Fruit fly (Drosophila melanogaster) whole organism, embryonic: ENCODE results near the gene ninaG.

ENCODE experiments used
- Adf1 ChIP-seq: fragments of 200-800 bp; sonication (Bioruptor generic); IDR thresholded peaks from 2 replicates; pipeline ENCODE4 v1.3.6; 2022; ENCODE audit warnings: missing biosample characterization, missing genetic modification characterization
- B-H2 ChIP-seq: fragments of 200-800 bp; sonication (Bioruptor generic); optimal IDR thresholded peaks from 2 replicates; lab custom pipeline; 2018; ENCODE audit warnings: missing biosample characterization, mild to moderate bottlenecking, missing genetic modification characterization
- BEAF-32 ChIP-seq: fragments of 200-800 bp; sonication (Bioruptor generic); optimal IDR thresholded peaks from 3 replicates; lab custom pipeline; 2017; ENCODE audit warnings: missing biosample characterization, missing genetic modification characterization, mild to moderate bottlenecking, moderate library complexity, missing genetic modification reagents
- Bdp1 ChIP-seq: fragments of 200-800 bp; sonication (Bioruptor generic); optimal IDR thresholded peaks from 3 replicates; lab custom pipeline; 2016; ENCODE audit warnings: missing biosample characterization, missing genetic modification characterization
- CG10267 ChIP-seq: fragments of 200-800 bp; sonication (Bioruptor generic); optimal IDR thresholded peaks from 2 replicates; lab custom pipeline; 2018; ENCODE audit warnings: missing biosample characterization, mild to moderate bottlenecking, missing genetic modification characterization, moderate library complexity
- CG12659 ChIP-seq: fragments of 200-800 bp; sonication (Bioruptor generic); optimal IDR thresholded peaks from 3 replicates; lab custom pipeline; 2017; ENCODE audit warnings: mild to moderate bottlenecking, missing biosample characterization, missing genetic modification reagents, missing genetic modification characterization
- CG12942 ChIP-seq: fragments of 200-800 bp; sonication (Bioruptor generic); optimal IDR thresholded peaks from 3 replicates; lab custom pipeline; 2016; ENCODE audit warnings: missing biosample characterization, missing genetic modification characterization
- CG13894 ChIP-seq: fragments of 200-800 bp; sonication (Bioruptor generic); optimal IDR thresholded peaks from 3 replicates; lab custom pipeline; 2018; ENCODE audit warnings: missing biosample characterization, mild to moderate bottlenecking, missing genetic modification characterization, moderate library complexity
- CG14050 ChIP-seq: fragments of 200-800 bp; sonication (Bioruptor generic); IDR thresholded peaks from 3 replicates; pipeline ENCODE4 v1.3.6; 2022; ENCODE audit warnings: missing biosample characterization, missing genetic modification characterization
- CG14667 ChIP-seq: fragments of 200-800 bp; sonication (Bioruptor generic); IDR thresholded peaks from 2 replicates; pipeline ENCODE4 v1.3.6; 2022; ENCODE audit warnings: missing biosample characterization, missing genetic modification characterization
- CG15514 ChIP-seq: fragments of 200-800 bp; sonication (Bioruptor generic); optimal IDR thresholded peaks from 3 replicates; lab custom pipeline; 2017; ENCODE audit warnings: missing biosample characterization, missing genetic modification characterization, mild to moderate bottlenecking, moderate library complexity, missing genetic modification reagents
- CG17568 ChIP-seq: fragments of 200-800 bp; sonication (Bioruptor generic); optimal IDR thresholded peaks from 2 replicates; lab custom pipeline; 2018; ENCODE audit warnings: missing biosample characterization, mild to moderate bottlenecking, missing genetic modification characterization, moderate library complexity
- CG18262 ChIP-seq: fragments of 200-800 bp; optimal IDR thresholded peaks from 3 replicates; lab custom pipeline; 2019; ENCODE audit warnings: missing biosample characterization, mild to moderate bottlenecking, missing genetic modification characterization, moderate library complexity
- CG2120 ChIP-seq: fragments of 200-800 bp; sonication (Bioruptor generic); optimal IDR thresholded peaks from 3 replicates; lab custom pipeline; 2016; ENCODE audit warnings: missing biosample characterization, missing genetic modification characterization
- CG2199 ChIP-seq: fragments of 200-800 bp; sonication (Bioruptor generic); IDR thresholded peaks from 3 replicates; pipeline ENCODE4 v1.3.6; 2022; ENCODE audit warnings: missing biosample characterization, missing genetic modification characterization
- CG3995 ChIP-seq: fragments of 200-800 bp; sonication (Bioruptor generic); optimal IDR thresholded peaks from 3 replicates; lab custom pipeline; 2016; ENCODE audit warnings: missing biosample characterization, missing genetic modification characterization
- CG7271 ChIP-seq: fragments of 200-800 bp; sonication (Bioruptor generic); optimal IDR thresholded peaks from 2 replicates; lab custom pipeline; 2018; ENCODE audit warnings: missing biosample characterization, mild to moderate bottlenecking, missing genetic modification characterization, moderate library complexity
- CG7357 ChIP-seq: fragments of 200-800 bp; sonication (Bioruptor generic); IDR thresholded peaks from 3 replicates; pipeline ENCODE4 v1.3.6; 2022; ENCODE audit warnings: missing biosample characterization, missing genetic modification characterization
- CG7928 ChIP-seq: fragments of 200-800 bp; sonication (Bioruptor generic); optimal IDR thresholded peaks from 2 replicates; lab custom pipeline; 2017; ENCODE audit warnings: missing biosample characterization, mild to moderate bottlenecking, missing genetic modification characterization
- CG9437 ChIP-seq: fragments of 200-800 bp; sonication (Bioruptor generic); optimal IDR thresholded peaks from 2 replicates; lab custom pipeline; 2018; ENCODE audit warnings: missing biosample characterization, mild to moderate bottlenecking, missing genetic modification characterization
- CTCF ChIP-seq: fragments of 200-800 bp; sonication (Bioruptor generic); optimal IDR thresholded peaks from 2 replicates; lab custom pipeline; 2017; ENCODE audit warnings: missing biosample characterization, mild to moderate bottlenecking, missing genetic modification characterization, moderate library complexity
- CoRest ChIP-seq: fragments of 200-800 bp; sonication (Bioruptor generic); optimal IDR thresholded peaks from 3 replicates; lab custom pipeline; 2018; ENCODE audit warnings: missing biosample characterization, mild to moderate bottlenecking, missing genetic modification characterization, moderate library complexity
- Dp ChIP-seq: fragments of 200-800 bp; sonication (Bioruptor generic); optimal IDR thresholded peaks from 2 replicates; lab custom pipeline; 2018; ENCODE audit warnings: missing biosample characterization, mild to moderate bottlenecking, missing genetic modification characterization, moderate library complexity
- Drgx ChIP-seq: fragments of 200-800 bp; sonication (Bioruptor generic); IDR thresholded peaks from 2 replicates; pipeline ENCODE4 v1.3.6; 2022; ENCODE audit warnings: missing biosample characterization, missing genetic modification characterization
- Ets65A ChIP-seq: fragments of 200-800 bp; sonication (Bioruptor generic); peaks from one replicate; lab custom pipeline; 2016; ENCODE audit warnings: missing biosample characterization, missing genetic modification characterization
- Fer1 ChIP-seq: fragments of 200-800 bp; sonication (Bioruptor generic); optimal IDR thresholded peaks from 2 replicates; lab custom pipeline; 2017; ENCODE audit warnings: missing biosample characterization, mild to moderate bottlenecking, missing genetic modification characterization
- H2.0 ChIP-seq: fragments of 200-800 bp; sonication (Bioruptor generic); IDR thresholded peaks from 2 replicates; pipeline ENCODE4 v1.3.6; 2022; ENCODE audit warnings: missing biosample characterization, missing genetic modification characterization
- HLH4C ChIP-seq: fragments of 200-800 bp; sonication (Bioruptor generic); IDR thresholded peaks from 3 replicates; pipeline ENCODE4 v1.3.6; 2022; ENCODE audit warnings: missing biosample characterization, missing genetic modification characterization; ENCODE audit not compliant: partially characterized antibody
- MBD-R2 ChIP-seq: fragments of 200-800 bp; sonication (Bioruptor generic); IDR thresholded peaks from 2 replicates; pipeline ENCODE4 v1.3.6; 2022; ENCODE audit warnings: missing biosample characterization, missing genetic modification characterization
- Max ChIP-seq: fragments of 200-800 bp; sonication (Bioruptor generic); optimal IDR thresholded peaks from 2 replicates; lab custom pipeline; 2016; ENCODE audit warnings: missing biosample characterization, mild to moderate bottlenecking, missing genetic modification characterization
- Oaz ChIP-seq: fragments of 200-800 bp; sonication (Bioruptor generic); IDR thresholded peaks from 2 replicates; pipeline ENCODE4 v1.3.6; 2022; ENCODE audit warnings: missing biosample characterization, missing genetic modification characterization
- PHDP ChIP-seq: fragments of 200-800 bp; sonication (Bioruptor generic); optimal IDR thresholded peaks from 3 replicates; lab custom pipeline; 2018; ENCODE audit warnings: missing biosample characterization, mild to moderate bottlenecking, missing genetic modification characterization, moderate library complexity
- Spps ChIP-seq: fragments of 200-800 bp; sonication (Bioruptor generic); optimal IDR thresholded peaks from 2 replicates; lab custom pipeline; 2018; ENCODE audit warnings: missing biosample characterization, mild to moderate bottlenecking, missing genetic modification characterization
- Taf1 ChIP-seq: fragments of 200-800 bp; sonication (Bioruptor generic); IDR thresholded peaks from 2 replicates; pipeline ENCODE4 v1.3.6; 2022; ENCODE audit warnings: missing biosample characterization, missing genetic modification characterization
- Tbp ChIP-seq: fragments of >200 bp; optimal IDR thresholded peaks from 2 replicates; lab custom pipeline; 2018; ENCODE audit warnings: missing biosample characterization, missing genetic modification characterization
- Vsx1 ChIP-seq: fragments of 200-800 bp; sonication (Bioruptor generic); optimal IDR thresholded peaks from 2 replicates; lab custom pipeline; 2017; ENCODE audit warnings: missing biosample characterization, mild to moderate bottlenecking, missing genetic modification characterization, missing genetic modification reagents
- aop ChIP-seq: fragments of 200-800 bp; sonication (Bioruptor generic); IDR thresholded peaks from 2 replicates; pipeline ENCODE4 v1.3.6; 2022; ENCODE audit warnings: missing biosample characterization, missing genetic modification characterization
- btn ChIP-seq: fragments of 200-800 bp; sonication (Bioruptor generic); optimal IDR thresholded peaks from 2 replicates; lab custom pipeline; 2016; ENCODE audit warnings: missing biosample characterization, missing genetic modification characterization
- chinmo ChIP-seq: fragments of 200-800 bp; sonication (Bioruptor generic); IDR thresholded peaks from 4 replicates; pipeline ENCODE4 v1.3.6; 2022; ENCODE audit warnings: missing biosample characterization, missing genetic modification characterization; ENCODE audit not compliant: partially characterized antibody
- chm ChIP-seq: fragments of 200-800 bp; sonication (Bioruptor generic); IDR thresholded peaks from 2 replicates; pipeline ENCODE4 v1.3.6; 2022; ENCODE audit warnings: missing biosample characterization, missing genetic modification characterization
- en ChIP-seq: fragments of 200-800 bp; sonication (Bioruptor generic); optimal IDR thresholded peaks from 2 replicates; lab custom pipeline; 2016; ENCODE audit warnings: missing biosample characterization, missing genetic modification characterization
- eve ChIP-seq, 2 experiments: fragments of >200 bp; optimal IDR thresholded peaks; 2 replicates each; lab custom pipeline; 2017; ENCODE audit warnings: missing biosample characterization in 2 of 2, missing genetic modification characterization in 2 of 2
- h ChIP-seq: fragments of >200 bp; optimal IDR thresholded peaks from 2 replicates; lab custom pipeline; 2017
- insv ChIP-seq, 2 experiments: fragments of 200-800 bp; sonication (Bioruptor generic); optimal IDR thresholded peaks; 3 replicates each; lab custom pipeline; 2016 to 2018; ENCODE audit warnings: missing biosample characterization in 2 of 2, missing genetic modification characterization in 2 of 2
- kni ChIP-seq: fragments of 200-800 bp; sonication (Bioruptor generic); optimal IDR thresholded peaks from 3 replicates; lab custom pipeline; 2017; ENCODE audit warnings: mild to moderate bottlenecking, missing biosample characterization, missing genetic modification reagents, missing genetic modification characterization
- lilli ChIP-seq: fragments of 200-800 bp; sonication (Bioruptor generic); optimal IDR thresholded peaks from 3 replicates; lab custom pipeline; 2016; ENCODE audit warnings: missing biosample characterization, missing genetic modification characterization
- pfk ChIP-seq: fragments of 200-800 bp; sonication (Bioruptor generic); optimal IDR thresholded peaks from 2 replicates; lab custom pipeline; 2018; ENCODE audit warnings: missing biosample characterization, mild to moderate bottlenecking, missing genetic modification characterization, moderate library complexity
- slp2 ChIP-seq: fragments of 200-800 bp; sonication (Bioruptor generic); optimal IDR thresholded peaks from 2 replicates; lab custom pipeline; 2016; ENCODE audit warnings: missing biosample characterization, missing genetic modification characterization
- sob ChIP-seq: fragments of 200-800 bp; sonication (Bioruptor generic); IDR thresholded peaks from 2 replicates; pipeline ENCODE4 v1.3.6; 2022; ENCODE audit warnings: missing biosample characterization, missing genetic modification characterization
- tna ChIP-seq: fragments of 200-800 bp; sonication (Bioruptor generic); IDR thresholded peaks from 2 replicates; pipeline ENCODE4 v1.3.6; 2022; ENCODE audit warnings: missing biosample characterization, missing genetic modification characterization; ENCODE audit not compliant: partially characterized antibody
- trem ChIP-seq: fragments of 200-800 bp; optimal IDR thresholded peaks from 3 replicates; lab custom pipeline; 2019; ENCODE audit warnings: missing biosample characterization, mild to moderate bottlenecking, missing genetic modification characterization, moderate library complexity

The ninaG gene

DNA sequence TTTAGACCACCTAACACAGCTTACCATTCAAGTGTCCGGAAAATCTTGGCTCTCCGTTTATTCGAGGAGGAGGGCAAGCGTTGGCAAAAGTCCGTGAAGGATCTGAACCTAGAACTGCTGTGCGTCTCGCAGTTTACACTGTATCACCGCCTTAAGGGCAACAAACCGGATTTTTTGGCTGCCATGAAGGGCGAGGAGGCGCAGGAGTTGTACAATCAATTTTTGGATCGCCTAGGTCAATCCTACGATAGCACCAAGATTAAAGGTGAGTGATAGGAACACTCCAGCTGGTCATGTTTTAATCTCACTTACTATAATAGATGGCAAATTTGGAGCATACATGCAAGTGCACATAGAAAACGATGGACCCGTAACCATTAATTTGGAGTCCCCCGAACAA, 8.8 kb upstream of the ninaG start:
- TF ChIP-seq Ets65A (GFP tag; lab: Kevin White, UChicago) (peak; percentile 58), CoRest (tag; lab: Kevin White, UChicago) (no peak)

DNA sequence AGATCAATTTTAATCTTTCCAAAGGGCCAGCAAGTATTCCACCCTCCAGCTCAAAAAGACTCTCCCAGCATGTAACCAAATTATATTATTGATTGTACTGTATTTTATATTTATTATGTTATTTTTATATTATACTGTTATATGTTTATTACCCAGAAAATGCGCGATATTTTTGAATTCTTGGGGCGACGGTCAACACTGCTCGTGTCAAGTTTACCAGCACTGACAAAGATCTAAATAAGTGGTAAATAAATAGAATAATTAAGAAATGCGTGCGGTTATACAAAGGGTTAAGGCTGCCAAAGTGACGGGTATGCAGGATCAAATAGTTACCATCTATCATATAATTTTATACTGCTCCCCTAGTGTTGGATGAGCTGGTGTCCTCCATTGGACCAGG, 8.3 kb upstream of the ninaG start, which contains the start of gene Dtd:
Gene Dtd, plus strand, starts transcription at position 248 of the 400 bp plus-strand sequence.
- TF ChIP-seq Fer1 (GFP tag; lab: Kevin White, UChicago) (peak; percentile 21), B-H2 (GFP tag; lab: Kevin White, UChicago) (peak; percentile 28), CG14050 (GFP tag; lab: Robert Waterston, UW) (no peak), Dp (peak; percentile 85), CG10267 (peak; percentile 73), CG12942 (GFP tag; lab: Kevin White, UChicago) (no peak), CG3995 (GFP tag; lab: Kevin White, UChicago) (no peak), CG2120 (peak; percentile 30), h (no peak), HLH4C (GFP tag; lab: Robert Waterston, UW) (0 out of 3 replicates have a peak, but pooled peaks have one; percentile 24), Tbp (GFP tag; lab: Kevin White, UChicago) (no peak), aop (GFP tag; lab: Robert Waterston, UW) (no peak), CG14667 (GFP tag; lab: Robert Waterston, UW) (no peak), CG17568 (GFP tag; lab: Kevin White, UChicago) (no peak), Spps (tag; lab: Kevin White, UChicago) (no peak), Max (GFP tag; lab: Kevin White, UChicago) (no peak), Bdp1 (GFP tag; lab: Kevin White, UChicago) (no peak), trem (tag; lab: Kevin White, UChicago) (no peak), CG7271 (tag; lab: Kevin White, UChicago) (no peak), PHDP (tag; lab: Kevin White, UChicago) (no peak), CG2199 (GFP tag; lab: Robert Waterston, UW) (no peak), CG18262 (tag; lab: Kevin White, UChicago) (no peak), chinmo (GFP tag; lab: Robert Waterston, UW) (0 out of 4 replicates have a peak, but pooled peaks have one; percentile 22), btn (GFP tag; lab: Kevin White, UChicago) (no peak), CG13894 (no peak), CG15514 (peak; percentile 1), kni (GFP tag; lab: Kevin White, UChicago) (no peak), MBD-R2 (peak; percentile 41; the same call in 1 of the 2 replicates), CG12659 (peak; percentile 24), Vsx1 (no peak), Adf1 (GFP tag; lab: Robert Waterston, UW) (no peak), BEAF-32 (no peak), Oaz (GFP tag; lab: Robert Waterston, UW) (no peak), en (GFP tag; lab: Kevin White, UChicago) (no peak), Taf1 (GFP tag; lab: Robert Waterston, UW) (peak; percentile 16; the same call in 1 of the 2 replicates), chm (GFP tag; lab: Robert Waterston, UW) (no peak), CG9437 (GFP tag; lab: Kevin White, UChicago) (no peak), CG7357 (GFP tag; lab: Robert Waterston, UW) (no peak), tna (no peak), H2.0 (GFP tag; lab: Robert Waterston, UW) (no peak), sob (GFP tag; lab: Robert Waterston, UW) (0 out of 2 replicates have a peak, but pooled peaks have one; percentile 8), Drgx (GFP tag; lab: Robert Waterston, UW) (no peak), CG7928 (GFP tag; lab: Kevin White, UChicago) (no peak), insv (GFP tag; optimal IDR thresholded peaks at IDR 0.05; lab: Kevin White, UChicago) (no peak), eve (GFP tag; optimal IDR thresholded peaks at IDR 0.05; lab: Kevin White, UChicago) (no peak), CTCF (GFP tag; lab: Kevin White, UChicago) (no peak), slp2 (no peak), lilli (GFP tag; lab: Kevin White, UChicago) (peak; percentile 16), pfk (GFP tag; lab: Kevin White, UChicago) (no peak)
